Fruit fly (Drosophila melanogaster): ENCODE measurements around the gene CG31248.

CG31248 gene

DNA sequence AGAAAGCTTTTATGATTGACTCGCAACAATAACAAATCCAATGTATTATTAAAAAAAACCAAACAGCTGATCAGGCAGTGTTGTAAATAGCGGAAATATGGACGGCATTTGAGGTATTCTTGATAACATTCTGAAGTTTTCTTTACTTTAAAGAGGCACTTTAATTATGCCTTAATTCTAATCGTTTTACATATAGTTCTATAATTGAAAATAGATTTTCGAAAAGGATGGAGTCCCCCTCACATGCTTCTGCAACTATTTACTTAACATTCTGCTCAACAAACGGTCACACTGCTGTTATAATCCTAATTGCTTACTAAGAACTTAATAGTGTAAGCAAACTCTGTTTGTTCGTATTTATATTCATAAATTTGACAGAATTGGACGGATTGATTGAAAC is 1.2 kb upstream of the CG31248 start, which contains the start of gene CG10068 (continued):
- peak; percentile 45 for TF ChIP-seq corto (GFP tag; optimal IDR thresholded peaks at IDR 0.05)
- peak; percentile 80 for TF ChIP-seq nerfin-1 (tag; optimal IDR thresholded peaks at IDR 0.05)
- peak; percentile 88 for TF ChIP-seq CG10366 (GFP tag; IDR thresholded peaks at IDR 0.05)
- peak; percentile 76 for TF ChIP-seq crc (GFP tag; optimal IDR thresholded peaks at IDR 0.05)
- TF ChIP-seq h (optimal IDR thresholded peaks at IDR 0.05), result no peak
- peak; percentile 91; the same call in 2 of the 3 replicates for TF ChIP-seq gce (GFP tag; IDR thresholded peaks at IDR 0.05)
- peak; percentile 44 for TF ChIP-seq BEAF-32 (GFP tag; optimal IDR thresholded peaks at IDR 0.05)
- TF ChIP-seq slou (GFP tag; optimal IDR thresholded peaks at IDR 0.05), result peak; percentile 67
- peak in 1 of 3 experiments; percentile 56 for TF ChIP-seq Stat92E (GFP tag; optimal IDR thresholded peaks at IDR 0.05)
- peak; percentile 69 for TF ChIP-seq CG10565 (GFP tag; optimal IDR thresholded peaks at IDR 0.05)
- TF ChIP-seq repo (GFP tag; optimal IDR thresholded peaks at IDR 0.05), result peak; percentile 72
- TF ChIP-seq CG3847 (GFP tag; IDR thresholded peaks at IDR 0.05), result no peak
- TF ChIP-seq kay (GFP tag; optimal IDR thresholded peaks at IDR 0.05), result peak; percentile 78
- TF ChIP-seq CG4282 (GFP tag; optimal IDR thresholded peaks at IDR 0.05), result peak; percentile 54
- TF ChIP-seq Doc3 (GFP tag; IDR thresholded peaks at IDR 0.05; ENCODE audit: partially characterized antibody), result no peak
- TF ChIP-seq CkIIα-i1 (GFP tag; IDR thresholded peaks at IDR 0.05), result no peak
- TF ChIP-seq CG34376 (GFP tag; optimal IDR thresholded peaks at IDR 0.05), result peak; percentile 74
- peak; percentile 92 for TF ChIP-seq tgo (GFP tag; IDR thresholded peaks at IDR 0.05)
- peak; percentile 91 for TF ChIP-seq row (GFP tag; IDR thresholded peaks at IDR 0.05)
- TF ChIP-seq nom (GFP tag; optimal IDR thresholded peaks at IDR 0.05), result peak; percentile 63
- TF ChIP-seq CG12071 (GFP tag; optimal IDR thresholded peaks at IDR 0.05), result peak; percentile 60
- peak; percentile 88 for TF ChIP-seq ems (GFP tag; optimal IDR thresholded peaks at IDR 0.05)
- peak; percentile 68 for TF ChIP-seq Neu2 (GFP tag; optimal IDR thresholded peaks at IDR 0.05; ENCODE audit: borderline replicate concordance)
- peak; percentile 85 for TF ChIP-seq pum (GFP tag; optimal IDR thresholded peaks at IDR 0.05)
- TF ChIP-seq Deaf1 (tag; optimal IDR thresholded peaks at IDR 0.05), result peak; percentile 55
- TF ChIP-seq pb (GFP tag; optimal IDR thresholded peaks at IDR 0.05), result peak; percentile 61
- TF ChIP-seq CG6791 (GFP tag; IDR thresholded peaks at IDR 0.05; ENCODE audit: partially characterized antibody), result no peak
- TF ChIP-seq CG14667 (GFP tag; IDR thresholded peaks at IDR 0.05), result peak; percentile 85
- TF ChIP-seq dysf (GFP tag; IDR thresholded peaks at IDR 0.05), result peak; percentile 92
- no peak for TF ChIP-seq Dfd (GFP tag; optimal IDR thresholded peaks at IDR 0.05)
- peak; percentile 89 for TF ChIP-seq CG1602 (GFP tag; optimal IDR thresholded peaks at IDR 0.05)
- peak; percentile 90 for TF ChIP-seq Hsf (GFP tag; optimal IDR thresholded peaks at IDR 0.05)
- TF ChIP-seq crol (GFP tag; IDR thresholded peaks at IDR 0.05), result peak; percentile 45; the same call in 1 of the 2 replicates
- peak; percentile 90 for TF ChIP-seq CG13775 (GFP tag; optimal IDR thresholded peaks at IDR 0.05)
- peak; percentile 80 for TF ChIP-seq esg (GFP tag; conservative IDR thresholded peaks at IDR 0.05)
- peak; percentile 49 for TF ChIP-seq YL-1 (GFP tag; optimal IDR thresholded peaks at IDR 0.05)
- peak; percentile 39; the same call in 1 of the 2 replicates for TF ChIP-seq CG10321 (GFP tag; IDR thresholded peaks at IDR 0.05)
- TF ChIP-seq CrebB (tag; optimal IDR thresholded peaks at IDR 0.05), result peak; percentile 81

DNA sequence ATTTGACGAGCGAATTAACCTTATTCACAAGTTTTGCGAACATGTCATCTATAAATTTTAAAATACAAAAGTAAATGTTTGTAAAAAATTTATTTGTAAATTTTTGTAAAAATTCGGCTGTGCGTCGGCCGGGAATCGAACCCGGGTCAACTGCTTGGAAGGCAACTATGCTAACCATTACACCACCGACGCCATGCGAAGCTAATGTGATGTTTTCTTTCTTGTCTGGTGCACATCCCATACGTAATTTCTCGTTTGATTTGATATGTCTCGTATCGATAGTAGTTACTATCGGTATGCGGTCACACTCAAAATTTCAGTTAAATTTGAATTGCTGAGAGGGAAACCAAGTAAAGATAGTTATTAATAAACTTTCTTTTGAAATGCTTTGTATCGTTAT is 1.7 kb downstream of the CG31248 start:
- TF ChIP-seq pnt (GFP tag; optimal IDR thresholded peaks at IDR 0.05), result no peak
- peak; percentile 73 for TF ChIP-seq trem (tag; optimal IDR thresholded peaks at IDR 0.05)
- peak; percentile 79 for TF ChIP-seq gsb-n (tag; optimal IDR thresholded peaks at IDR 0.05)
- TF ChIP-seq ci (GFP tag; IDR thresholded peaks at IDR 0.05), result peak; percentile 55; the same call in 1 of the 3 replicates
- TF ChIP-seq bowl (GFP tag; IDR thresholded peaks at IDR 0.05), result no peak
- TF ChIP-seq CG2202 (tag; optimal IDR thresholded peaks at IDR 0.05), result no peak
- TF ChIP-seq CG9932 (GFP tag; IDR thresholded peaks at IDR 0.05), result no peak
- TF ChIP-seq CG16815 (GFP tag; optimal IDR thresholded peaks at IDR 0.05), result no peak
- peak; percentile 94 for TF ChIP-seq Dll (GFP tag; IDR thresholded peaks at IDR 0.05; ENCODE audit: partially characterized antibody)
- TF ChIP-seq CG34224 (GFP tag; IDR thresholded peaks at IDR 0.05; ENCODE audit: partially characterized antibody), result peak; percentile 96
- TF ChIP-seq esg (GFP tag; conservative IDR thresholded peaks at IDR 0.05), result no peak
- TF ChIP-seq sens (GFP tag), result peak; percentile 64
- no peak for TF ChIP-seq crol (GFP tag; IDR thresholded peaks at IDR 0.05)
- peak; percentile 4; the same call in 1 of the 2 replicates for TF ChIP-seq stc (GFP tag; IDR thresholded peaks at IDR 0.05)
- TF ChIP-seq wek (GFP tag; optimal IDR thresholded peaks at IDR 0.05), result no peak
- TF ChIP-seq yki (optimal IDR thresholded peaks at IDR 0.05), result no peak
- peak; percentile 88 for TF ChIP-seq hb (GFP tag; IDR thresholded peaks at IDR 0.05; ENCODE audit: partially characterized antibody)

Data from whole organism, embryonic.